Fruit fly (Drosophila melanogaster) whole organism, embryonic: ENCODE measurements around the gene eloF.
A peak's percentile ranks its signal among the peaks of the same experiment; 100 is the strongest.

Source experiments
- Asciz ChIP-seq: fragments of 200-800 bp; sonication (Bioruptor generic); optimal IDR thresholded peaks from 2 replicates; lab custom pipeline; 2017; ENCODE audit warnings: missing biosample characterization, mild to moderate bottlenecking, missing genetic modification characterization, missing genetic modification reagents
- Atf-2 ChIP-seq: fragments of 200-800 bp; sonication (Bioruptor generic); optimal IDR thresholded peaks from 2 replicates; lab custom pipeline; 2016; ENCODE audit warnings: missing biosample characterization, missing genetic modification characterization
- Bteb2 ChIP-seq: fragments of 200-800 bp; sonication (Bioruptor generic); optimal IDR thresholded peaks from 2 replicates; lab custom pipeline; 2016; ENCODE audit warnings: missing biosample characterization, missing genetic modification characterization
- CG11398 ChIP-seq: fragments of 200-800 bp; sonication (Bioruptor generic); optimal IDR thresholded peaks from 2 replicates; lab custom pipeline; 2016; ENCODE audit warnings: missing biosample characterization, missing genetic modification characterization
- CG12104 ChIP-seq: fragments of 200-800 bp; sonication (Bioruptor generic); optimal IDR thresholded peaks from 3 replicates; lab custom pipeline; 2016; ENCODE audit warnings: missing biosample characterization, missing genetic modification characterization
- CG14965 ChIP-seq: fragments of 200-800 bp; sonication (Bioruptor generic); optimal IDR thresholded peaks from 2 replicates; lab custom pipeline; 2016; ENCODE audit warnings: missing biosample characterization, missing genetic modification characterization, borderline replicate concordance
- CG15601 ChIP-seq: fragments of 200-800 bp; sonication (Bioruptor generic); optimal IDR thresholded peaks from 3 replicates; lab custom pipeline; 2019; ENCODE audit warnings: missing biosample characterization, mild to moderate bottlenecking, missing genetic modification characterization, moderate library complexity
- CG17186 ChIP-seq: fragments of 200-800 bp; sonication (Bioruptor generic); optimal IDR thresholded peaks from 3 replicates; lab custom pipeline; 2017; ENCODE audit warnings: missing biosample characterization, missing genetic modification reagents, missing genetic modification characterization
- CG18262 ChIP-seq: fragments of 200-800 bp; optimal IDR thresholded peaks from 3 replicates; lab custom pipeline; 2019; ENCODE audit warnings: missing biosample characterization, mild to moderate bottlenecking, missing genetic modification characterization, moderate library complexity
- CG1832 ChIP-seq: fragments of 200-800 bp; sonication (Bioruptor generic); optimal IDR thresholded peaks from 2 replicates; lab custom pipeline; 2017; ENCODE audit warnings: missing biosample characterization, mild to moderate bottlenecking, missing genetic modification characterization, inconsistent platforms
- CG18476 ChIP-seq: fragments of 200-800 bp; sonication (Bioruptor generic); optimal IDR thresholded peaks from 2 replicates; lab custom pipeline; 2016; ENCODE audit warnings: missing biosample characterization, mild to moderate bottlenecking, missing genetic modification characterization
- CG2120 ChIP-seq: fragments of 200-800 bp; sonication (Bioruptor generic); optimal IDR thresholded peaks from 3 replicates; lab custom pipeline; 2016; ENCODE audit warnings: missing biosample characterization, missing genetic modification characterization
- CG3163 ChIP-seq: fragments of 200-800 bp; sonication (Bioruptor generic); optimal IDR thresholded peaks from 3 replicates; lab custom pipeline; 2016; ENCODE audit warnings: missing biosample characterization, missing genetic modification characterization
- CG32767 ChIP-seq: fragments of 200-800 bp; sonication (Bioruptor generic); IDR thresholded peaks from 2 replicates; pipeline ENCODE4 v1.3.6; 2022; ENCODE audit warnings: missing biosample characterization, missing genetic modification characterization
- CG33557 ChIP-seq: fragments of 200-800 bp; sonication (Bioruptor generic); optimal IDR thresholded peaks from 2 replicates; lab custom pipeline; 2019; ENCODE audit warnings: missing biosample characterization, mild to moderate bottlenecking, missing genetic modification characterization, moderate library complexity
- CG6654 ChIP-seq: fragments of 200-800 bp; sonication (Bioruptor generic); optimal IDR thresholded peaks from 2 replicates; lab custom pipeline; 2017; ENCODE audit warnings: missing biosample characterization, mild to moderate bottlenecking, missing genetic modification characterization
- CG6689 ChIP-seq: fragments of 200-800 bp; sonication (Bioruptor generic); IDR thresholded peaks from 2 replicates; pipeline ENCODE4 v1.3.6; 2022; ENCODE audit warnings: missing biosample characterization, missing genetic modification characterization
- CG9797 ChIP-seq: fragments of 200-800 bp; sonication (Bioruptor generic); optimal IDR thresholded peaks from 3 replicates; lab custom pipeline; 2018; ENCODE audit warnings: missing biosample characterization, mild to moderate bottlenecking, missing genetic modification characterization
- Dad ChIP-seq: fragments of 200-800 bp; sonication (Bioruptor generic); optimal IDR thresholded peaks from 3 replicates; lab custom pipeline; 2016; ENCODE audit warnings: missing biosample characterization, missing genetic modification characterization
- Dip2 ChIP-seq: fragments of 200-800 bp; sonication (Bioruptor generic); IDR thresholded peaks from 2 replicates; pipeline ENCODE4 v1.3.6; 2022; ENCODE audit warnings: missing biosample characterization, missing genetic modification characterization
- Doc2 ChIP-seq: fragments of 200-800 bp; sonication (Bioruptor generic); IDR thresholded peaks from 2 replicates; pipeline ENCODE4 v1.3.6; 2022; ENCODE audit warnings: missing biosample characterization, missing genetic modification characterization
- E2f1 ChIP-seq: fragments of 200-800 bp; sonication (Bioruptor generic); IDR thresholded peaks from 2 replicates; pipeline ENCODE4 v1.3.6; 2022; ENCODE audit warnings: missing biosample characterization, missing genetic modification characterization
- GATAe ChIP-seq: fragments of 200-800 bp; sonication (Bioruptor generic); conservative IDR thresholded peaks from 2 replicates; pipeline ENCODE4 v1.3.6; 2022; ENCODE audit warnings: missing biosample characterization, missing genetic modification characterization
- HLH54F ChIP-seq: fragments of 200-800 bp; sonication (Bioruptor generic); optimal IDR thresholded peaks from 3 replicates; lab custom pipeline; 2016; ENCODE audit warnings: missing biosample characterization, missing genetic modification characterization
- HmgZ ChIP-seq: fragments of 200-800 bp; sonication (Bioruptor generic); optimal IDR thresholded peaks from 2 replicates; lab custom pipeline; 2018; ENCODE audit warnings: missing biosample characterization, mild to moderate bottlenecking, missing genetic modification characterization
- Hr3 ChIP-seq: fragments of 200-800 bp; sonication (Bioruptor generic); optimal IDR thresholded peaks from 3 replicates; lab custom pipeline; 2016; ENCODE audit warnings: missing biosample characterization, missing genetic modification characterization
- Hr39 ChIP-seq: fragments of >200 bp; optimal IDR thresholded peaks from 2 replicates; lab custom pipeline; 2017
- Hsf ChIP-seq: fragments of 200-800 bp; sonication (Bioruptor generic); optimal IDR thresholded peaks from 3 replicates; lab custom pipeline; 2016; ENCODE audit warnings: missing biosample characterization, missing genetic modification characterization
- Mes4 ChIP-seq: fragments of 200-800 bp; sonication (Bioruptor generic); optimal IDR thresholded peaks from 2 replicates; lab custom pipeline; 2016; ENCODE audit warnings: missing biosample characterization, missing genetic modification characterization
- NK7.1 ChIP-seq: fragments of 200-800 bp; sonication (Bioruptor generic); optimal IDR thresholded peaks from 3 replicates; lab custom pipeline; 2016; ENCODE audit warnings: missing biosample characterization, missing genetic modification characterization
- Rx ChIP-seq: fragments of 200-800 bp; sonication (Bioruptor generic); IDR thresholded peaks from 2 replicates; pipeline ENCODE4 v1.3.6; 2022; ENCODE audit warnings: missing biosample characterization, missing genetic modification characterization
- Sry-δ ChIP-seq: fragments of 200-800 bp; sonication (Bioruptor generic); optimal IDR thresholded peaks from 2 replicates; lab custom pipeline; 2016; ENCODE audit warnings: missing biosample characterization, missing genetic modification characterization
- Trl ChIP-seq, 3 experiments: fragments of >200 bp in 2 of 3; fragments of 200-800 bp in 1 of 3; sonication (Bioruptor generic) in 1 of 3; optimal IDR thresholded peaks; 2 replicates in 1 of 3; 3 replicates in 2 of 3; lab custom pipeline; 2016 to 2017; ENCODE audit warnings: missing biosample characterization in 1 of 3, missing genetic modification characterization in 1 of 3
- Vsx1 ChIP-seq: fragments of 200-800 bp; sonication (Bioruptor generic); optimal IDR thresholded peaks from 2 replicates; lab custom pipeline; 2017; ENCODE audit warnings: missing biosample characterization, mild to moderate bottlenecking, missing genetic modification characterization, missing genetic modification reagents
- al ChIP-seq: fragments of 200-800 bp; sonication (Bioruptor generic); IDR thresholded peaks from 2 replicates; pipeline ENCODE4 v1.3.6; 2022; ENCODE audit warnings: missing biosample characterization, missing genetic modification characterization
- btn ChIP-seq: fragments of 200-800 bp; sonication (Bioruptor generic); optimal IDR thresholded peaks from 2 replicates; lab custom pipeline; 2016; ENCODE audit warnings: missing biosample characterization, missing genetic modification characterization
- chm ChIP-seq: fragments of 200-800 bp; sonication (Bioruptor generic); IDR thresholded peaks from 2 replicates; pipeline ENCODE4 v1.3.6; 2022; ENCODE audit warnings: missing biosample characterization, missing genetic modification characterization
- crc ChIP-seq: fragments of 200-800 bp; sonication (Bioruptor generic); optimal IDR thresholded peaks from 2 replicates; lab custom pipeline; 2016; ENCODE audit warnings: missing biosample characterization, missing genetic modification characterization
- dpn ChIP-seq, 2 experiments: fragments of 200-800 bp; sonication (Bioruptor generic); optimal IDR thresholded peaks; 3 replicates each; lab custom pipeline; 2016; ENCODE audit warnings: missing biosample characterization in 2 of 2, missing genetic modification characterization in 2 of 2
- fu2 ChIP-seq: fragments of 200-800 bp; sonication (Bioruptor generic); optimal IDR thresholded peaks from 2 replicates; lab custom pipeline; 2016; ENCODE audit warnings: missing biosample characterization, missing genetic modification characterization
- gt ChIP-seq: fragments of 200-800 bp; sonication (Bioruptor generic); IDR thresholded peaks from 2 replicates; pipeline ENCODE4 v1.3.6; 2022; ENCODE audit warnings: missing biosample characterization, missing genetic modification characterization
- ken ChIP-seq: fragments of 200-800 bp; sonication (Bioruptor generic); IDR thresholded peaks from 3 replicates; pipeline ENCODE4 v1.3.6; 2022; ENCODE audit warnings: missing biosample characterization, missing genetic modification characterization
- peb ChIP-seq: fragments of 200-800 bp; sonication (Bioruptor generic); IDR thresholded peaks from 2 replicates; pipeline ENCODE4 v1.3.6; 2022; ENCODE audit warnings: missing biosample characterization, missing genetic modification characterization
- pho ChIP-seq: fragments of 200-800 bp; sonication (Bioruptor generic); optimal IDR thresholded peaks from 2 replicates; lab custom pipeline; 2016; ENCODE audit warnings: missing biosample characterization, missing genetic modification characterization
- pzg ChIP-seq: fragments of 200-800 bp; sonication (Bioruptor generic); optimal IDR thresholded peaks from 3 replicates; lab custom pipeline; 2018; ENCODE audit warnings: missing biosample characterization, mild to moderate bottlenecking, missing genetic modification characterization, moderate library complexity
- sd ChIP-seq: fragments of 200-800 bp; sonication (Bioruptor generic); optimal IDR thresholded peaks from 3 replicates; lab custom pipeline; 2018; ENCODE audit warnings: missing biosample characterization, mild to moderate bottlenecking, missing genetic modification characterization, moderate library complexity
- sima ChIP-seq: fragments of 200-800 bp; sonication (Bioruptor generic); optimal IDR thresholded peaks from 2 replicates; lab custom pipeline; 2016; ENCODE audit warnings: missing biosample characterization, missing genetic modification characterization
- slou ChIP-seq: fragments of 200-800 bp; sonication (Bioruptor generic); optimal IDR thresholded peaks from 3 replicates; lab custom pipeline; 2016; ENCODE audit warnings: missing biosample characterization, missing genetic modification characterization
- stc ChIP-seq: fragments of 200-800 bp; sonication (Bioruptor generic); IDR thresholded peaks from 2 replicates; pipeline ENCODE4 v1.3.6; 2022; ENCODE audit warnings: missing biosample characterization, missing genetic modification characterization
- stwl ChIP-seq: fragments of 200-800 bp; sonication (Bioruptor generic); optimal IDR thresholded peaks from 3 replicates; lab custom pipeline; 2018; ENCODE audit warnings: missing biosample characterization, mild to moderate bottlenecking, missing genetic modification characterization, moderate library complexity
- tgo ChIP-seq: fragments of 200-800 bp; sonication (Bioruptor generic); IDR thresholded peaks from 3 replicates; pipeline ENCODE4 v1.3.6; 2022; ENCODE audit warnings: missing biosample characterization, missing genetic modification characterization
- tin ChIP-seq: fragments of 200-800 bp; sonication (Bioruptor generic); optimal IDR thresholded peaks from 3 replicates; lab custom pipeline; 2016; ENCODE audit warnings: missing biosample characterization, missing genetic modification characterization

The eloF gene

dm6 chr3R:9771519-9771972 is 42.4 kb upstream of the eloF start, which contains the start of gene CG9471 (continued):
- TF ChIP-seq Dad (GFP tag; lab: Kevin White, UChicago) (peak; percentile 75), CG6689 (peak; percentile 94), Dip2 (GFP tag; lab: Robert Waterston, UW) (peak; percentile 25; the same call in 1 of the 2 replicates), CG6654 (GFP tag; lab: Kevin White, UChicago) (peak; percentile 78), Hr39 (lab: Kevin White, UChicago) (no peak), CG17186 (GFP tag; lab: Kevin White, UChicago) (peak; percentile 16), sd (peak; percentile 90), CG18476 (GFP tag; lab: Kevin White, UChicago) (peak; percentile 89), Rx (peak; percentile 90), tin (GFP tag; lab: Kevin White, UChicago) (peak; percentile 88), Atf-2 (GFP tag; lab: Kevin White, UChicago) (peak; percentile 82), GATAe (GFP tag; lab: Robert Waterston, UW) (peak; percentile 88), E2f1 (GFP tag; lab: Robert Waterston, UW) (peak; percentile 91), stwl (tag; lab: Kevin White, UChicago) (peak; percentile 33), Vsx1 (GFP tag; lab: Kevin White, UChicago) (peak; percentile 74), Mes4 (GFP tag; lab: Kevin White, UChicago) (peak; percentile 83), tgo (GFP tag; lab: Robert Waterston, UW) (peak; percentile 92), CG15601 (tag; lab: Kevin White, UChicago) (peak; percentile 87), CG14965 (no peak), CG33557 (GFP tag; lab: Kevin White, UChicago) (peak; percentile 82), dpn (GFP tag; optimal IDR thresholded peaks at IDR 0.05; lab: Kevin White, UChicago) (peak; percentile 90 to 93), HLH54F (GFP tag; lab: Kevin White, UChicago) (peak; percentile 90), Sry-δ (GFP tag; lab: Kevin White, UChicago) (peak; percentile 49), Hsf (GFP tag; lab: Kevin White, UChicago) (peak; percentile 94), pho (GFP tag; lab: Kevin White, UChicago) (peak; percentile 87), CG3163 (peak; percentile 57), chm (GFP tag; lab: Robert Waterston, UW) (peak; percentile 93), HmgZ (peak; percentile 96), CG32767 (GFP tag; lab: Robert Waterston, UW) (peak; percentile 88; the same call in 1 of the 2 replicates), Doc2 (GFP tag; lab: Robert Waterston, UW) (peak; percentile 79), al (GFP tag; lab: Robert Waterston, UW) (peak; percentile 87), crc (GFP tag; lab: Kevin White, UChicago) (peak; percentile 85), Asciz (GFP tag; lab: Kevin White, UChicago) (peak; percentile 81), peb (GFP tag; lab: Robert Waterston, UW) (peak; percentile 88), sima (GFP tag; lab: Kevin White, UChicago) (peak; percentile 7), Hr3 (peak; percentile 91), gt (GFP tag; lab: Robert Waterston, UW) (peak; percentile 47), CG9797 (GFP tag; lab: Kevin White, UChicago) (no peak), pzg (peak; percentile 54), CG12104 (peak; percentile 85), CG2120 (peak; percentile 96), ken (peak; percentile 77), fu2 (GFP tag; lab: Kevin White, UChicago) (peak; percentile 90), slou (GFP tag; lab: Kevin White, UChicago) (peak; percentile 91), NK7.1 (GFP tag; lab: Kevin White, UChicago) (peak; percentile 85), CG11398 (GFP tag; lab: Kevin White, UChicago) (peak; percentile 35), Trl (optimal IDR thresholded peaks at IDR 0.05; lab: Kevin White, UChicago) (no peak), Trl (GFP tag; optimal IDR thresholded peaks at IDR 0.05; lab: Kevin White, UChicago) (peak; percentile 93), CG18262 (tag; lab: Kevin White, UChicago) (peak; percentile 90), stc (GFP tag; lab: Robert Waterston, UW) (peak; percentile 94), btn (GFP tag; lab: Kevin White, UChicago) (peak; percentile 25), Bteb2 (GFP tag; lab: Kevin White, UChicago) (peak; percentile 93), CG1832 (GFP tag; lab: Kevin White, UChicago) (no peak)
